Fruit fly (Drosophila melanogaster): Measurements from ENCODE around the gene ppk27.
A peak's percentile ranks its signal among the peaks of the same experiment; 100 is the strongest.

Gene ppk27

DNA sequence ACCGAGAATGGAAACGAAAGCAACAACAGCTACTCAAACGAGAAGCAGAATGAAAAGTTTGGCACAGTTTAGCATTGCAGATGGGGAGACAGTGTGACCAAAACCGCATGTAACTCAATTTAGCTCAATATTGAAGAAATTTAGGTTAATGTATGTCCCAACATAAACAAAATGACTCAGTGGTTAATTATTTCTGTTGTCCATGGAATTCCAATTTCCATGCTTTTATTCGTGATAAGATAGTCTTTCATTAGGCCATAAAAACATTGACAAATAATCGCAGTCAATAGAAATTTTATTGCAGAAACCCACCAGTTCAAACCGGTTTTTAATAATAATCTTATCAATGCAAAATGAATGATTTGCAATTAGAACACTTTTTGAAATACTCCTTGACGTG lies 46.8 kb upstream of the ppk27 start (continued):
- peak; percentile 3 for TF ChIP-seq Hand (GFP tag; optimal IDR thresholded peaks at IDR 0.05)
- no peak for TF ChIP-seq CG4328 (GFP tag; optimal IDR thresholded peaks at IDR 0.05)
- TF ChIP-seq CG18011 (GFP tag; optimal IDR thresholded peaks at IDR 0.05) = no peak
- TF ChIP-seq CG9817 (tag; optimal IDR thresholded peaks at IDR 0.05) = no peak
- TF ChIP-seq CG13424 (tag; optimal IDR thresholded peaks at IDR 0.05) = no peak
- TF ChIP-seq hbn (GFP tag; IDR thresholded peaks at IDR 0.05; ENCODE audit: partially characterized antibody) = no peak
- no peak for TF ChIP-seq Lpt (GFP tag; optimal IDR thresholded peaks at IDR 0.05)
- TF ChIP-seq zen2 (GFP tag; IDR thresholded peaks at IDR 0.05; ENCODE audit: partially characterized antibody) = no peak
- no peak for TF ChIP-seq Vsx1 (GFP tag; optimal IDR thresholded peaks at IDR 0.05)
- no peak for TF ChIP-seq Camta (GFP tag; optimal IDR thresholded peaks at IDR 0.05)
- no peak for TF ChIP-seq lola (GFP tag; optimal IDR thresholded peaks at IDR 0.05)
- no peak for TF ChIP-seq Hmx (GFP tag; optimal IDR thresholded peaks at IDR 0.05)
- TF ChIP-seq sim (GFP tag; IDR thresholded peaks at IDR 0.05) = no peak
- TF ChIP-seq grau (tag; optimal IDR thresholded peaks at IDR 0.05) = peak; percentile 6
- TF ChIP-seq Blimp-1 (GFP tag; optimal IDR thresholded peaks at IDR 0.05) = no peak
- TF ChIP-seq CG31441 (GFP tag; IDR thresholded peaks at IDR 0.05) = no peak
- no peak for TF ChIP-seq Sox102F (GFP tag; optimal IDR thresholded peaks at IDR 0.05)
- peak; percentile 20 for TF ChIP-seq sens (GFP tag)
- peak; percentile 2 for TF ChIP-seq CG2678 (tag; optimal IDR thresholded peaks at IDR 0.05)
- no peak for TF ChIP-seq CG14014 (GFP tag; IDR thresholded peaks at IDR 0.05)
- TF ChIP-seq cato (GFP tag; optimal IDR thresholded peaks at IDR 0.05; ENCODE audit: borderline replicate concordance) = no peak
- TF ChIP-seq HLH4C (GFP tag; IDR thresholded peaks at IDR 0.05; ENCODE audit: partially characterized antibody) = no peak
- no peak for TF ChIP-seq luna (GFP tag; optimal IDR thresholded peaks at IDR 0.05)
- no peak for TF ChIP-seq CG7928 (GFP tag; optimal IDR thresholded peaks at IDR 0.05)
- no peak for TF ChIP-seq CG15696 (tag; optimal IDR thresholded peaks at IDR 0.05)
- 0 out of 3 replicates have a peak, but pooled peaks have one; percentile 0 for TF ChIP-seq Dbx (GFP tag; IDR thresholded peaks at IDR 0.05)
- TF ChIP-seq CG7556 (GFP tag; optimal IDR thresholded peaks at IDR 0.05) = peak; percentile 21

DNA sequence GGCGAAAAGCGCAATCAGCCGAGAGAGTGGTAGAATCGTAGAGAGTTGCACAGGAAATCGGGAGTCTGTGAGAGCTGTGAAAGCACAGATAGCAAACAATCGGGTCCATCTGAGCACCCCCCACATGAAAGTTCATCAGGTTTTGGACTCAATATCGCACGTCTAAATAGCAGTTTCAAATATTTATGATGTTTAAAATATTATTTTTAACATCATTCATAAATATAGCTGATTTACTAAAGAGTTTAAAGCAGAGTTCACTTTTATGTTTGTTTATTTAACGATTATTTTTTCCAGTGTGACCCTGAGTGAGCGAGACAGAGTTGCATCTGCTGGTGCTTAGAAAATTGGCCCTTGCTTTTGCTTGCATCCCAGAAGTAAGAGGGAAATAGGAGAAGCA lies 46.3 kb upstream of the ppk27 start:
- peak; percentile 46 for TF ChIP-seq Deaf1 (tag; optimal IDR thresholded peaks at IDR 0.05)
- TF ChIP-seq Med (GFP tag) = peak; percentile 37
- TF ChIP-seq CG7556 (GFP tag; optimal IDR thresholded peaks at IDR 0.05) = peak; percentile 5
- peak; percentile 63 for TF ChIP-seq Hmr (GFP tag; optimal IDR thresholded peaks at IDR 0.05)
- no peak for TF ChIP-seq BtbVII (GFP tag; optimal IDR thresholded peaks at IDR 0.05)
- TF ChIP-seq Atf6 (GFP tag; IDR thresholded peaks at IDR 0.05) = 0 out of 2 replicates have a peak, but pooled peaks have one; percentile 12
- no peak for TF ChIP-seq CG15011 (GFP tag; optimal IDR thresholded peaks at IDR 0.05)
- TF ChIP-seq CG15514 (GFP tag; optimal IDR thresholded peaks at IDR 0.05) = peak; percentile 1
- TF ChIP-seq grau (tag; optimal IDR thresholded peaks at IDR 0.05) = peak; percentile 22
- TF ChIP-seq Rfx (GFP tag; IDR thresholded peaks at IDR 0.05) = 0 out of 2 replicates have a peak, but pooled peaks have one; percentile 13
- TF ChIP-seq Tbp (GFP tag; optimal IDR thresholded peaks at IDR 0.05) = no peak
- TF ChIP-seq Hr51 (GFP tag; optimal IDR thresholded peaks at IDR 0.05) = peak in 1 of 2 experiments; percentile 10
- peak; percentile 26 for TF ChIP-seq unpg (GFP tag; optimal IDR thresholded peaks at IDR 0.05)
- peak; percentile 8 for TF ChIP-seq zf30C (GFP tag; optimal IDR thresholded peaks at IDR 0.05)
- TF ChIP-seq vvl (GFP tag; IDR thresholded peaks at IDR 0.05) = 0 out of 2 replicates have a peak, but pooled peaks have one; percentile 19
- peak; percentile 53 for TF ChIP-seq CG2678 (tag; optimal IDR thresholded peaks at IDR 0.05)
- no peak for TF ChIP-seq CG11085 (GFP tag; IDR thresholded peaks at IDR 0.05)
- peak; percentile 7 for TF ChIP-seq CG10147 (GFP tag; optimal IDR thresholded peaks at IDR 0.05)
- TF ChIP-seq CG6765 (GFP tag; optimal IDR thresholded peaks at IDR 0.05) = peak; percentile 4
- TF ChIP-seq Bteb2 (GFP tag; optimal IDR thresholded peaks at IDR 0.05) = no peak
- 0 out of 2 replicates have a peak, but pooled peaks have one; percentile 16 for TF ChIP-seq CG3847 (GFP tag; IDR thresholded peaks at IDR 0.05)
- peak; percentile 79 for TF ChIP-seq lab (GFP tag; optimal IDR thresholded peaks at IDR 0.05)
- TF ChIP-seq Trl (optimal IDR thresholded peaks at IDR 0.05) = peak; percentile 18 to 28
- no peak for TF ChIP-seq Trl (GFP tag; optimal IDR thresholded peaks at IDR 0.05)
- TF ChIP-seq CG4730 (GFP tag; IDR thresholded peaks at IDR 0.05) = no peak
- peak; percentile 33 for TF ChIP-seq gem (tag; optimal IDR thresholded peaks at IDR 0.05)
